Worm (Caenorhabditis elegans) whole organism, L4/young adult: ENCODE data around the gene C04G2.10.

Experiments
- W03F9.2 ChIP-seq: fragments of 150-350 bp; optimal IDR thresholded peaks from 2 replicates; lab custom pipeline; 2014; ENCODE audit warnings: missing biosample characterization, missing genetic modification characterization
- dao-5 ChIP-seq: sonication (generic microtip); optimal IDR thresholded peaks from 2 replicates; lab custom pipeline; 2016; ENCODE audit warnings: missing genotype, missing genetic modification characterization, moderate library complexity, missing compliant biosample characterization
- him-1 ChIP-seq: sonication (generic microtip); optimal IDR thresholded peaks from 2 replicates; lab custom pipeline; 2016; ENCODE audit warnings: missing genotype, missing genetic modification reagents, missing genetic modification characterization, missing compliant biosample characterization

DNA sequence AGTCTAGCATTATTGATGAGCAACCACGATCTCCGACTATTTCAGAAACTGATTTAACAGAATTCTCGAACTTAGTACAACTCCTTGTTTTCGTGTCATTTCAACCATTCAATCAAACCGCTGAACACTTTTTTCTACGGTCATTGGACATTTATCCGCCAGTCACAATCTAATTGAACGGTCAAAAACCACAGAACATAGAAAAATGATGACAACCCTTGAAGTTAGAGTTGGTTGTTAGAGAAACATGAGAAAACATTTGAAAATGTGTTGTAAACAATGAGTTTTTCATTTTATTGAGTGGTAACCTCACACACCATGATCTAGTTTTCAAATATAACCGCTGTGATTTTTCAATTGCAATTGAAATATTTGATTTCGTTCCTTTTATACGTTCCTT, 29.2 kb downstream of the C04G2.10 start:
- TF ChIP-seq him-1 (tag; lab: Kevin White, UChicago) (no peak), dao-5 (no peak), W03F9.2 (tag; lab: Kevin White, UChicago) (no peak)
